Worm (Caenorhabditis elegans) whole organism, L1 larva: ENCODE data around the gene lap-1.

Experiments
- fkh-10 ChIP-seq: sonication (generic microtip); optimal IDR thresholded peaks from 2 replicates; lab custom pipeline; 2017; ENCODE audit warnings: missing biosample characterization, missing genetic modification reagents, missing genetic modification characterization
- lin-15B ChIP-seq: fragments of 150-350 bp; sonication (generic microtip); optimal IDR thresholded peaks from 3 replicates; lab custom pipeline; 2014; ENCODE audit warnings: missing biosample characterization, missing genetic modification characterization

- TF ChIP-seq lin-15B (tag; lab: Kevin White, UChicago) (no peak), fkh-10 (GFP tag; lab: Kevin White, UChicago) (no peak)
Measured at ce11 chrIII:8435074-8435473, 33.3 kb upstream of the lap-1 start, which contains the start of gene ZK1236.9.
